Fruit fly (Drosophila melanogaster) whole organism, pupa: ENCODE measurements around the gene pn.

Source experiments
- CG10348 ChIP-seq: fragments of 200-800 bp; sonication (Bioruptor generic); IDR thresholded peaks from 2 replicates; pipeline ENCODE4 v1.3.6; 2022; ENCODE audit warnings: missing biosample characterization, missing genetic modification characterization
- CG12605 ChIP-seq: fragments of 200-800 bp; sonication (Bioruptor generic); IDR thresholded peaks from 2 replicates; pipeline ENCODE4 v1.3.6; 2022; ENCODE audit warnings: missing biosample characterization, missing genetic modification characterization
- CG13204 ChIP-seq: fragments of 200-800 bp; sonication (Bioruptor generic); optimal IDR thresholded peaks from 2 replicates; lab custom pipeline; 2018; ENCODE audit warnings: missing biosample characterization, mild to moderate bottlenecking, missing genetic modification characterization, moderate library complexity
- CG14655 ChIP-seq: fragments of 200-800 bp; sonication (Bioruptor generic); optimal IDR thresholded peaks from 3 replicates; lab custom pipeline; 2017; ENCODE audit warnings: mild to moderate bottlenecking, missing biosample characterization, missing genetic modification reagents, missing genetic modification characterization
- CG15710 ChIP-seq: fragments of 200-800 bp; sonication (Bioruptor generic); optimal IDR thresholded peaks from 2 replicates; lab custom pipeline; 2018; ENCODE audit warnings: missing biosample characterization, mild to moderate bottlenecking, missing genetic modification characterization, moderate library complexity
- CG17806 ChIP-seq: fragments of 200-800 bp; sonication (Bioruptor generic); optimal IDR thresholded peaks from 2 replicates; lab custom pipeline; 2018; ENCODE audit warnings: missing biosample characterization, mild to moderate bottlenecking, missing genetic modification characterization, moderate library complexity
- CG32121 ChIP-seq: fragments of 200-800 bp; sonication (Bioruptor generic); IDR thresholded peaks from 2 replicates; pipeline ENCODE4 v1.3.6; 2022; ENCODE audit warnings: missing biosample characterization, missing genetic modification characterization
- CG34367 ChIP-seq: fragments of 200-800 bp; sonication (Bioruptor generic); optimal IDR thresholded peaks from 2 replicates; lab custom pipeline; 2018; ENCODE audit warnings: missing biosample characterization, mild to moderate bottlenecking, missing genetic modification characterization
- CG4496 ChIP-seq: fragments of 200-800 bp; sonication (Bioruptor generic); IDR thresholded peaks from 3 replicates; pipeline ENCODE4 v1.3.6; 2022; ENCODE audit warnings: missing biosample characterization, missing genetic modification characterization
- CG8159 ChIP-seq: fragments of 200-800 bp; sonication (Bioruptor generic); optimal IDR thresholded peaks from 3 replicates; lab custom pipeline; 2018; ENCODE audit warnings: missing biosample characterization, mild to moderate bottlenecking, missing genetic modification characterization, moderate library complexity
- CG8301 ChIP-seq: fragments of 200-800 bp; sonication (Bioruptor generic); optimal IDR thresholded peaks from 2 replicates; lab custom pipeline; 2018; ENCODE audit warnings: missing biosample characterization, mild to moderate bottlenecking, missing genetic modification characterization
- CG9948 ChIP-seq: fragments of 200-800 bp; sonication (Bioruptor generic); optimal IDR thresholded peaks from 2 replicates; lab custom pipeline; 2018; ENCODE audit warnings: missing biosample characterization, mild to moderate bottlenecking, missing genetic modification characterization, moderate library complexity
- D1 ChIP-seq: fragments of 200-800 bp; sonication (Bioruptor generic); optimal IDR thresholded peaks from 2 replicates; lab custom pipeline; 2018; ENCODE audit warnings: missing biosample characterization, mild to moderate bottlenecking, missing genetic modification characterization, moderate library complexity
- EcR ChIP-seq: fragments of 200-800 bp; sonication (Bioruptor generic); optimal IDR thresholded peaks from 3 replicates; lab custom pipeline; 2019; ENCODE audit warnings: missing biosample characterization, missing genetic modification characterization, mild to moderate bottlenecking, moderate library complexity, missing genetic modification reagents
- Ets98B ChIP-seq: fragments of 200-800 bp; sonication (Bioruptor generic); IDR thresholded peaks from 2 replicates; pipeline ENCODE4 v1.3.6; 2022; ENCODE audit warnings: missing biosample characterization, missing genetic modification characterization
- Pif1A ChIP-seq: fragments of 200-800 bp; sonication (Bioruptor generic); optimal IDR thresholded peaks from 3 replicates; lab custom pipeline; 2016; ENCODE audit warnings: missing biosample characterization, missing genetic modification characterization
- Pif1B ChIP-seq: fragments of 200-800 bp; sonication (Bioruptor generic); optimal IDR thresholded peaks from 3 replicates; lab custom pipeline; 2016; ENCODE audit warnings: missing biosample characterization, missing genetic modification characterization
- Snoo ChIP-seq: fragments of 200-800 bp; sonication (Bioruptor generic); optimal IDR thresholded peaks from 3 replicates; lab custom pipeline; 2017; ENCODE audit warnings: missing biosample characterization, mild to moderate bottlenecking, missing genetic modification characterization, inconsistent platforms
- fd96Ca ChIP-seq: fragments of 200-800 bp; sonication (Bioruptor generic); IDR thresholded peaks from 3 replicates; pipeline ENCODE4 v1.3.6; 2022; ENCODE audit warnings: missing biosample characterization, missing genetic modification characterization
- gl ChIP-seq: fragments of 200-800 bp; sonication (Bioruptor generic); optimal IDR thresholded peaks from 2 replicates; lab custom pipeline; 2018; ENCODE audit warnings: missing biosample characterization, mild to moderate bottlenecking, missing genetic modification characterization
- rn ChIP-seq: fragments of 200-800 bp; sonication (Bioruptor generic); IDR thresholded peaks from 2 replicates; pipeline ENCODE4 v1.3.6; 2022; ENCODE audit warnings: missing biosample characterization, missing genetic modification characterization

Gene pn

DNA sequence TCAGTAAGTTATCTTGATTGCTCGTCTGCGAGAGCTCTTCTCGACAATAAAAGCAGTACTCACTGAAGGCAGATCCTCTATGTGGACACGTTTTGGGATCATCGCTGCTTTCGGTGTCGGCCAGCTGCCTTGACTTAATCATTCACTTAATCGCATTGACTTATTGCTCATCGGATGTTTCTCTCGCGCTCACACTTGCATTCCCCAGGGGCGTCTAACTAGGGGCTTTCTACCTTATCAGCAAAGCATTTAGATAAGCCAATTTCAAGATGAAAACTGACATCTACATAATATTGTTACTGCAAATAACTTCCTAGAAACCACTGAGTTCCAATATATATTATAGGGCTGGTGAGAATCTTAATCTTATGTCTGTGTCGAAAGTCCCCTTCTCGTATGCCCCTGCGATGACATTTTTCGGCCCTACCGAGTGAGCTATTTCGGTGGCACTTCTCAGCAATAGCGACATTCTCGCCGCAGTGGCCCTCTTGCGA lies 31.4 kb downstream of the pn start:
- TF ChIP-seq D1 = no peak
- no peak for TF ChIP-seq CG34367 (tag; lab: Kevin White, UChicago)
- no peak for TF ChIP-seq CG12605 (GFP tag; lab: Robert Waterston, UW)
- TF ChIP-seq CG8301 (tag; lab: Kevin White, UChicago) = no peak
- 0 out of 3 replicates have a peak, but pooled peaks have one; percentile 26 for TF ChIP-seq fd96Ca (GFP tag; lab: Robert Waterston, UW)
- no peak for TF ChIP-seq CG4496
- TF ChIP-seq CG13204 (GFP tag; lab: Kevin White, UChicago) = no peak
- no peak for TF ChIP-seq CG10348
- peak; percentile 6 for TF ChIP-seq CG14655 (GFP tag; lab: Kevin White, UChicago)
- no peak for TF ChIP-seq CG17806 (tag; lab: Kevin White, UChicago)
- no peak for TF ChIP-seq Snoo (tag; lab: Kevin White, UChicago)
- TF ChIP-seq CG32121 (GFP tag; lab: Robert Waterston, UW) = peak; percentile 47
- no peak for TF ChIP-seq rn (GFP tag; lab: Robert Waterston, UW)
- no peak for TF ChIP-seq CG8159
- TF ChIP-seq CG9948 (tag; lab: Kevin White, UChicago) = no peak
- peak; percentile 8 for TF ChIP-seq Pif1A (GFP tag; lab: Kevin White, UChicago)
- no peak for TF ChIP-seq gl (tag; lab: Kevin White, UChicago)
- peak; percentile 60 for TF ChIP-seq Ets98B (GFP tag; lab: Robert Waterston, UW)
- TF ChIP-seq Pif1B (GFP tag; lab: Kevin White, UChicago) = no peak
- no peak for TF ChIP-seq CG15710 (tag; lab: Kevin White, UChicago)
- no peak for TF ChIP-seq EcR (GFP tag; lab: Kevin White, UChicago)

DNA sequence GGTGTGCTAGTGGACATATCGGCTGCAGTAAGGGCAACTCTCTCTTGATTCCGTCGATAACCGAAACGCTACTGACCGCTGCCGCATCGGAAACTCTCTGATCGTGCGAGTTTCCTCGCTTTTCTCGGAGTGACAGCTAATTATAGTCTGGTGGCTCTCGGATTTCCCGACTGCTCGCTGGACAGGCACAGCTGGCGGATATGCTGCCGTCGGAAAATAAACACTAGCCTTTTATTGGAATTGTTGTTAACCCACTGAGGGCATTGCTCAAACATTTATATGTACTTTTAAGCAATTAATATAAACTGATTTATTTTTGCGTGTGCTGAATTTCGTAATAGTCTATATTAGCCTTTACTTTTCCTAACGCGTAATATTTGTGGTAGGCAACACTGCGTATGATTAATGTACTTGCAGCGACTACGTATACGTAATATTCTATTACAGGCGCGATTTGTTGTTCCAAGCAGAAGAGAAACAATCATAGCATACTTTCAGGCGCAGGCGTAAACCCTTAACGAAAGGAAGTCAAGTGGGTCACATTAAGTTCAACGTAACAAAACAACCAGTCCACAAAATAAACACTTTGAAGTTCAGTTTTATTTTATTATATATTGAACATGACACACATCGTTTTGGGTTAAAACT lies 32.9 kb downstream of the pn start, which contains the start of gene SmydA-8:
Gene SmydA-8, minus strand, starts transcription at position 51 of the 648 bp plus-strand sequence.
- no peak for TF ChIP-seq CG34367 (tag; lab: Kevin White, UChicago)
- TF ChIP-seq CG13204 (GFP tag; lab: Kevin White, UChicago) = no peak
- 0 out of 3 replicates have a peak, but pooled peaks have one; percentile 51 for TF ChIP-seq CG4496
- peak; percentile 16 for TF ChIP-seq Pif1A (GFP tag; lab: Kevin White, UChicago)
- no peak for TF ChIP-seq CG10348
- TF ChIP-seq fd96Ca (GFP tag; lab: Robert Waterston, UW) = no peak
- peak; percentile 17 for TF ChIP-seq EcR (GFP tag; lab: Kevin White, UChicago)

DNA sequence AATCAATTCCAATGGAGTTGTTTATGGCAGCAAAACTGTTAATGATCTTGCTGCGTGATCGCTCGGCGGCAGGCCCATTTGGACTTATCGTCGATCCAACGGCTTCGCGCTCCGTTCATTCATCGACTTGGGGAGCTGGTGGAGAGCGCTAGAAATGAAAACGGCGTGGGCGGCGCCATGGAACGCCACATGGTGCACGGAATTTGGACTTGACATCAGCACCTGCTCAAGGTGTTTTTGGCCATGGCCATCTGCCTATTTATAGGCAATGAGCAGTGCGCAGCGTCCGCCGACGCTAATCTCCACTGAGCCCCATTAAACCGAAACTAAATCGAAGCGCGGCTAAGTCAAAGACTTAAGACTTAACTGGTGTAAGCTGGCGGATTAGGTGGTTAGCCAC lies 37.4 kb downstream of the pn start:
- TF ChIP-seq CG8159 (no peak), Snoo (tag; lab: Kevin White, UChicago) (no peak), EcR (GFP tag; lab: Kevin White, UChicago) (no peak), Pif1A (GFP tag; lab: Kevin White, UChicago) (no peak), gl (tag; lab: Kevin White, UChicago) (no peak), rn (GFP tag; lab: Robert Waterston, UW) (no peak), fd96Ca (GFP tag; lab: Robert Waterston, UW) (no peak), CG9948 (tag; lab: Kevin White, UChicago) (no peak), CG13204 (GFP tag; lab: Kevin White, UChicago) (no peak), CG34367 (tag; lab: Kevin White, UChicago) (no peak), CG32121 (GFP tag; lab: Robert Waterston, UW) (no peak), Ets98B (GFP tag; lab: Robert Waterston, UW) (no peak)

DNA sequence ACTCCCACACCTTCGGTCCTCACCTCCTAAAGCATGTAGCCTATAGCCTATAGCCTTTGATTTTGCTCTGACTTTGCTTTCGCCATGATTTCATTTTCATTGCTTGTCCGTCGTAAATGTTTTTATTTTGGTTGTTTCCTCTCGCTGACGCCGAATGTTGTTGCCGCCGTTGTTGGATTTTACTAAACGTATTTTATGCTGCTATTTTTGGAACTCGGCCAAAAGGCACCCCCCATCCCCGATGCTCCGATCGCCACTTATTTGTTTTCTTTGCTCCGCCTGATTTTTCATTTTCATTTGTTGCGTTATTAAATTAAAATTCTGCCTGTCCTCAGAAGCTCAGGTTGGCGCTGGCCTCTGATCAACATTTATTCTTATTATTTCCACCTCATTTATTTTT lies 38.2 kb downstream of the pn start:
- no peak for TF ChIP-seq Ets98B (GFP tag; lab: Robert Waterston, UW)
- TF ChIP-seq Pif1A (GFP tag; lab: Kevin White, UChicago) = no peak
- no peak for TF ChIP-seq CG13204 (GFP tag; lab: Kevin White, UChicago)
- no peak for TF ChIP-seq CG15710 (tag; lab: Kevin White, UChicago)
- TF ChIP-seq Pif1B (GFP tag; lab: Kevin White, UChicago) = no peak
- TF ChIP-seq D1 = no peak
- no peak for TF ChIP-seq CG4496
- TF ChIP-seq CG32121 (GFP tag; lab: Robert Waterston, UW) = no peak
- TF ChIP-seq CG10348 = no peak
- no peak for TF ChIP-seq CG9948 (tag; lab: Kevin White, UChicago)
- TF ChIP-seq Snoo (tag; lab: Kevin White, UChicago) = no peak
- TF ChIP-seq CG14655 (GFP tag; lab: Kevin White, UChicago) = no peak

DNA sequence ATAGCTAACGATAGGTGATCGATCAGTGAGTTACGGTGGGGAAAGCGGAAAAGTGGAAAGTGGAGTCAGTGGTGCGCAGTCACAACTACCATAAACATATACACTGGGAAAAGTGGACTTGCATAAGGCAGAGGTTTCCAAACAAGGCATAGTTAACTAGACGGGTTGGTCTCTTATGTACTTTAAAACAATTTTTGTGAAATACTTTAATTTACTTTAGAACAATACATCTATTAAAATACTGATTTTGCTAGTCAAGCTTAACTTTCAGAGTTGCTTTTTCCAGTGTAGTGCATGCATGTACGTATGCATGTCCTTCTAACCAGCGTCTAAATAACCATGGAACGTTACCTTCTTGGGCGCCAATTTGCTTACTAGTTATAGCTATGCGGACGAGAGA lies 38.9 kb downstream of the pn start:
- TF ChIP-seq EcR (GFP tag; lab: Kevin White, UChicago) (no peak), CG14655 (GFP tag; lab: Kevin White, UChicago) (peak; percentile 50), Pif1B (GFP tag; lab: Kevin White, UChicago) (no peak), CG10348 (no peak), D1 (no peak), Snoo (tag; lab: Kevin White, UChicago) (no peak), gl (tag; lab: Kevin White, UChicago) (no peak), CG8159 (peak; percentile 13), CG17806 (tag; lab: Kevin White, UChicago) (peak; percentile 21), CG9948 (tag; lab: Kevin White, UChicago) (peak; percentile 20), fd96Ca (GFP tag; lab: Robert Waterston, UW) (peak; percentile 44; the same call in 2 of the 3 replicates), Pif1A (GFP tag; lab: Kevin White, UChicago) (peak; percentile 41), CG8301 (tag; lab: Kevin White, UChicago) (peak; percentile 57), Ets98B (GFP tag; lab: Robert Waterston, UW) (peak; percentile 56; the same call in 1 of the 2 replicates), CG34367 (tag; lab: Kevin White, UChicago) (no peak), CG4496 (peak; percentile 56; the same call in 1 of the 3 replicates), rn (GFP tag; lab: Robert Waterston, UW) (no peak), CG12605 (GFP tag; lab: Robert Waterston, UW) (no peak)
